Fruit fly (Drosophila melanogaster) whole organism, prepupa: ENCODE measurements around the gene Fatp1.

ENCODE experiments used
- Blimp-1 ChIP-seq: fragments of 200-800 bp; sonication (Bioruptor generic); optimal IDR thresholded peaks from 3 replicates; lab custom pipeline; 2017; ENCODE audit warnings: missing biosample characterization, missing genetic modification characterization, mild to moderate bottlenecking, moderate library complexity, missing genetic modification reagents
- CG10631 ChIP-seq: fragments of 200-800 bp; sonication (Bioruptor generic); optimal IDR thresholded peaks from 2 replicates; lab custom pipeline; 2016; ENCODE audit warnings: missing biosample characterization, missing genetic modification characterization
- CG11294 ChIP-seq: fragments of 200-800 bp; sonication (Bioruptor generic); IDR thresholded peaks from 2 replicates; pipeline ENCODE4 v1.3.6; 2022; ENCODE audit warnings: missing biosample characterization, missing genetic modification characterization
- CG11762 ChIP-seq: fragments of 200-800 bp; sonication (Bioruptor generic); optimal IDR thresholded peaks from 3 replicates; lab custom pipeline; 2016; ENCODE audit warnings: missing biosample characterization, missing genetic modification characterization; ENCODE audit not compliant: insufficient read depth
- CG11902 ChIP-seq: fragments of 200-800 bp; sonication (Bioruptor generic); optimal IDR thresholded peaks from 3 replicates; lab custom pipeline; 2016; ENCODE audit warnings: missing biosample characterization, missing genetic modification characterization
- CG1621 ChIP-seq: fragments of 200-800 bp; sonication (Bioruptor generic); optimal IDR thresholded peaks from 3 replicates; lab custom pipeline; 2018; ENCODE audit warnings: missing biosample characterization, mild to moderate bottlenecking, missing genetic modification characterization
- CG16779 ChIP-seq: fragments of 200-800 bp; sonication (Bioruptor generic); optimal IDR thresholded peaks from 3 replicates; lab custom pipeline; 2017; ENCODE audit warnings: missing biosample characterization, mild to moderate bottlenecking, missing genetic modification characterization
- CG3032 ChIP-seq: fragments of 200-800 bp; optimal IDR thresholded peaks from 2 replicates; lab custom pipeline; 2019; ENCODE audit warnings: missing biosample characterization, mild to moderate bottlenecking, missing genetic modification characterization, moderate library complexity
- CG31627 ChIP-seq: fragments of 200-800 bp; sonication (Bioruptor generic); optimal IDR thresholded peaks from 3 replicates; lab custom pipeline; 2016; ENCODE audit warnings: missing biosample characterization, missing genetic modification characterization
- CG34406 ChIP-seq: fragments of 200-800 bp; sonication (Bioruptor generic); optimal IDR thresholded peaks from 3 replicates; lab custom pipeline; 2016; ENCODE audit warnings: missing biosample characterization, missing genetic modification characterization
- CG3919 ChIP-seq: fragments of 200-800 bp; sonication (Bioruptor generic); optimal IDR thresholded peaks from 3 replicates; lab custom pipeline; 2016; ENCODE audit warnings: missing biosample characterization, missing genetic modification characterization
- CG4318 ChIP-seq: fragments of 200-800 bp; sonication (Bioruptor generic); optimal IDR thresholded peaks from 3 replicates; lab custom pipeline; 2017; ENCODE audit warnings: missing biosample characterization, mild to moderate bottlenecking, missing genetic modification characterization
- CG6163 ChIP-seq: fragments of 200-800 bp; sonication (Bioruptor generic); IDR thresholded peaks from 3 replicates; pipeline ENCODE4 v1.3.6; 2022; ENCODE audit warnings: missing biosample characterization, missing genetic modification characterization
- CG6276 ChIP-seq: fragments of 200-800 bp; sonication (Bioruptor generic); optimal IDR thresholded peaks from 2 replicates; lab custom pipeline; 2017; ENCODE audit warnings: missing biosample characterization, mild to moderate bottlenecking, missing genetic modification characterization
- CG6792 ChIP-seq: fragments of 200-800 bp; sonication (Bioruptor generic); optimal IDR thresholded peaks from 3 replicates; lab custom pipeline; 2016; ENCODE audit warnings: missing biosample characterization, missing genetic modification characterization
- CG6808 ChIP-seq: fragments of 200-800 bp; sonication (Bioruptor generic); optimal IDR thresholded peaks from 3 replicates; lab custom pipeline; 2017; ENCODE audit warnings: missing biosample characterization, missing genetic modification characterization, mild to moderate bottlenecking, moderate library complexity, missing genetic modification reagents
- CG6854 ChIP-seq: fragments of 200-800 bp; sonication (Bioruptor generic); optimal IDR thresholded peaks from 2 replicates; lab custom pipeline; 2017; ENCODE audit warnings: missing biosample characterization, mild to moderate bottlenecking, missing genetic modification characterization
- CG7368 ChIP-seq: fragments of 200-800 bp; sonication (Bioruptor generic); optimal IDR thresholded peaks from 3 replicates; lab custom pipeline; 2016; ENCODE audit warnings: missing biosample characterization, missing genetic modification characterization
- CG8119 ChIP-seq: fragments of 200-800 bp; sonication (Bioruptor generic); IDR thresholded peaks from 3 replicates; pipeline ENCODE4 v1.3.6; 2022; ENCODE audit warnings: missing biosample characterization, missing genetic modification characterization
- CG8632 ChIP-seq: fragments of 200-800 bp; sonication (Bioruptor generic); optimal IDR thresholded peaks from 3 replicates; lab custom pipeline; 2016; ENCODE audit warnings: missing biosample characterization, missing genetic modification characterization
- CG9139 ChIP-seq: fragments of 200-800 bp; sonication (Bioruptor generic); optimal IDR thresholded peaks from 3 replicates; lab custom pipeline; 2017; ENCODE audit warnings: missing biosample characterization, mild to moderate bottlenecking, missing genetic modification characterization
- Eip75B ChIP-seq: fragments of 200-800 bp; sonication (Bioruptor generic); optimal IDR thresholded peaks from 3 replicates; lab custom pipeline; 2016; ENCODE audit warnings: missing biosample characterization, missing genetic modification characterization
- Eip78C ChIP-seq: fragments of 200-800 bp; sonication (Bioruptor generic); peaks from one replicate; lab custom pipeline; 2016; ENCODE audit warnings: missing biosample characterization, missing genetic modification characterization
- Eip93F ChIP-seq: fragments of 200-800 bp; sonication (Bioruptor generic); optimal IDR thresholded peaks from 2 replicates; lab custom pipeline; 2016; ENCODE audit warnings: missing biosample characterization, mild to moderate bottlenecking, missing genetic modification characterization
- Ets21C ChIP-seq: fragments of 200-800 bp; sonication (Bioruptor generic); optimal IDR thresholded peaks from 3 replicates; lab custom pipeline; 2016; ENCODE audit warnings: missing biosample characterization, missing genetic modification characterization
- Gug ChIP-seq: fragments of 200-800 bp; sonication (Bioruptor generic); IDR thresholded peaks from 2 replicates; pipeline ENCODE4 v1.3.6; 2022; ENCODE audit warnings: missing biosample characterization, missing genetic modification characterization
- Hr38 ChIP-seq: sonication (Bioruptor generic); optimal IDR thresholded peaks from 2 replicates; lab custom pipeline; 2016; ENCODE audit warnings: missing biosample characterization, missing genetic modification characterization
- Hr39 ChIP-seq: fragments of 200-800 bp; sonication (Bioruptor generic); optimal IDR thresholded peaks from 2 replicates; lab custom pipeline; 2016; ENCODE audit warnings: missing biosample characterization, missing genetic modification characterization
- Hr4 ChIP-seq: fragments of 200-800 bp; sonication (Bioruptor generic); optimal IDR thresholded peaks from 3 replicates; lab custom pipeline; 2016; ENCODE audit warnings: missing biosample characterization, missing genetic modification characterization
- Met ChIP-seq: fragments of 200-800 bp; sonication (Bioruptor generic); optimal IDR thresholded peaks from 3 replicates; lab custom pipeline; 2016; ENCODE audit warnings: missing biosample characterization, missing genetic modification characterization
- Sox102F ChIP-seq: fragments of 200-800 bp; sonication (Bioruptor generic); optimal IDR thresholded peaks from 2 replicates; lab custom pipeline; 2016; ENCODE audit warnings: missing biosample characterization, mild to moderate bottlenecking, missing genetic modification characterization
- Sox14 ChIP-seq: fragments of 200-800 bp; sonication (Bioruptor generic); optimal IDR thresholded peaks from 3 replicates; lab custom pipeline; 2016; ENCODE audit warnings: missing biosample characterization, missing genetic modification characterization
- Sox15 ChIP-seq: fragments of 200-800 bp; sonication (Bioruptor generic); optimal IDR thresholded peaks from 3 replicates; lab custom pipeline; 2016; ENCODE audit warnings: missing biosample characterization, missing genetic modification characterization
- achi ChIP-seq: fragments of 200-800 bp; sonication (Bioruptor generic); optimal IDR thresholded peaks from 3 replicates; lab custom pipeline; 2016; ENCODE audit warnings: missing biosample characterization, missing genetic modification characterization
- cyc ChIP-seq: fragments of 200-800 bp; sonication (Bioruptor generic); optimal IDR thresholded peaks from 3 replicates; lab custom pipeline; 2016; ENCODE audit warnings: missing biosample characterization, missing genetic modification characterization
- dac ChIP-seq: fragments of 200-800 bp; sonication (Bioruptor generic); optimal IDR thresholded peaks from 2 replicates; lab custom pipeline; 2017; ENCODE audit warnings: missing biosample characterization, mild to moderate bottlenecking, missing genetic modification characterization
- dsx ChIP-seq: fragments of 200-800 bp; optimal IDR thresholded peaks from 3 replicates; lab custom pipeline; 2019; ENCODE audit warnings: missing biosample characterization, mild to moderate bottlenecking, missing genetic modification characterization, moderate library complexity; ENCODE audit not compliant: poor library complexity, severe bottlenecking
- eg ChIP-seq: fragments of 200-800 bp; sonication (Bioruptor generic); IDR thresholded peaks from 3 replicates; pipeline ENCODE4 v1.3.6; 2022; ENCODE audit warnings: missing biosample characterization, missing genetic modification characterization
- fd59A ChIP-seq: fragments of 200-800 bp; sonication (Bioruptor generic); optimal IDR thresholded peaks from 2 replicates; lab custom pipeline; 2017; ENCODE audit warnings: missing biosample characterization, mild to moderate bottlenecking, missing genetic modification characterization, missing genetic modification reagents
- fkh ChIP-seq: fragments of 200-800 bp; sonication (Bioruptor generic); optimal IDR thresholded peaks from 3 replicates; lab custom pipeline; 2017; ENCODE audit warnings: missing biosample characterization, mild to moderate bottlenecking, missing genetic modification characterization, moderate library complexity
- lz ChIP-seq: fragments of 200-800 bp; sonication (Bioruptor generic); optimal IDR thresholded peaks from 3 replicates; lab custom pipeline; 2016; ENCODE audit warnings: missing biosample characterization, missing genetic modification characterization
- net ChIP-seq: fragments of 200-800 bp; sonication (Bioruptor generic); optimal IDR thresholded peaks from 3 replicates; lab custom pipeline; 2016; ENCODE audit warnings: missing biosample characterization, missing genetic modification characterization
- pdm3 ChIP-seq: fragments of 200-800 bp; sonication (Bioruptor generic); optimal IDR thresholded peaks from 3 replicates; lab custom pipeline; 2016; ENCODE audit warnings: missing biosample characterization, missing genetic modification characterization
- salr ChIP-seq, 2 experiments: fragments of 200-800 bp; sonication (Bioruptor generic); optimal IDR thresholded peaks; 3 replicates each; lab custom pipeline; 2016 to 2018; ENCODE audit warnings: missing biosample characterization in 2 of 2, missing genetic modification characterization in 2 of 2, mild to moderate bottlenecking in 1 of 2
- spab ChIP-seq: fragments of 200-800 bp; sonication (Bioruptor generic); optimal IDR thresholded peaks from 2 replicates; lab custom pipeline; 2017; ENCODE audit warnings: missing biosample characterization, mild to moderate bottlenecking, missing genetic modification characterization, missing genetic modification reagents
- svp ChIP-seq: fragments of 200-800 bp; sonication (Bioruptor generic); peaks from one replicate; lab custom pipeline; 2016; ENCODE audit warnings: missing biosample characterization, missing genetic modification characterization
- vri ChIP-seq: fragments of 200-800 bp; sonication (Bioruptor generic); optimal IDR thresholded peaks from 3 replicates; lab custom pipeline; 2016; ENCODE audit warnings: missing biosample characterization, mild to moderate bottlenecking, missing genetic modification characterization

Gene Fatp1

DNA sequence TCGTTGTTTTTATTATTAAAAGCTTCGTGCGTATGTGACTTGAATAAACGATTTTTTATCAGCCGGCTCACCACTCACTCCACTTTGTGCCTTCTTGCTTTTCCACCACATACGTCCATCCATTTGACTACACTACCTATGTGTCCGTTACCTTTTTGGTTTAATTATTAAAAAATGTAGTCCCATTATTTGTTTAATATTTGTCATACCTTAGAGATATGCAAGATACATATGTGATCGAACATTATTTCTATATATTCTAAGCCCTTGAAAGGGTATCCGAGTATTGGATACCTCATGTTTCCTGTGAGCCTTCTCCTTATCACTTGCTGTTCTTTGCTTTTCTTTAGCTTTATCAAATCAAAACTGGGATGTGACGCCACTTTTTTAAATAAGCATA lies 2.2 kb upstream of the Fatp1 start (continued):
- TF ChIP-seq salr (GFP tag; optimal IDR thresholded peaks at IDR 0.05; lab: Kevin White, UChicago) (peak; percentile 17 to 72), eg (GFP tag; lab: Robert Waterston, UW) (peak; percentile 86), CG6792 (GFP tag; lab: Kevin White, UChicago) (peak; percentile 91), spab (GFP tag; lab: Kevin White, UChicago) (peak; percentile 80), Hr38 (GFP tag; lab: Kevin White, UChicago) (no peak), CG4318 (GFP tag; lab: Kevin White, UChicago) (peak; percentile 24), CG6854 (GFP tag; lab: Kevin White, UChicago) (peak; percentile 64), CG6276 (GFP tag; lab: Kevin White, UChicago) (peak; percentile 67), Sox14 (GFP tag; lab: Kevin White, UChicago) (peak; percentile 91), CG3919 (GFP tag; lab: Kevin White, UChicago) (peak; percentile 87), pdm3 (peak; percentile 89), Ets21C (GFP tag; lab: Kevin White, UChicago) (peak; percentile 77), Gug (peak; percentile 63), CG34406 (GFP tag; lab: Kevin White, UChicago) (peak; percentile 88), Met (GFP tag; lab: Kevin White, UChicago) (peak; percentile 87), achi (peak; percentile 83), CG10631 (GFP tag; lab: Kevin White, UChicago) (peak; percentile 76), CG1621 (tag; lab: Kevin White, UChicago) (peak; percentile 84), Hr4 (GFP tag; lab: Kevin White, UChicago) (peak; percentile 67), CG9139 (GFP tag; lab: Kevin White, UChicago) (peak; percentile 63), lz (GFP tag; lab: Kevin White, UChicago) (peak; percentile 89), Sox15 (GFP tag; lab: Kevin White, UChicago) (peak; percentile 80), CG31627 (GFP tag; lab: Kevin White, UChicago) (peak; percentile 90), CG11762 (GFP tag; lab: Kevin White, UChicago) (peak; percentile 63), CG7368 (GFP tag; lab: Kevin White, UChicago) (peak; percentile 79), CG8632 (GFP tag; lab: Kevin White, UChicago) (peak; percentile 85), Eip93F (peak; percentile 47), dsx (GFP tag; lab: Kevin White, UChicago) (peak; percentile 86), Blimp-1 (peak; percentile 61), CG3032 (tag; lab: Kevin White, UChicago) (peak; percentile 84), Eip78C (GFP tag; lab: Kevin White, UChicago) (peak; percentile 98), CG6163 (GFP tag; lab: Robert Waterston, UW) (peak; percentile 89), svp (GFP tag; lab: Kevin White, UChicago) (peak; percentile 96), fkh (GFP tag; lab: Kevin White, UChicago) (no peak), CG8119 (GFP tag; lab: Robert Waterston, UW) (peak; percentile 82), CG6808 (GFP tag; lab: Kevin White, UChicago) (peak; percentile 77), cyc (GFP tag; lab: Kevin White, UChicago) (peak; percentile 90), CG11294 (peak; percentile 67), fd59A (GFP tag; lab: Kevin White, UChicago) (peak; percentile 76), Sox102F (GFP tag; lab: Kevin White, UChicago) (peak; percentile 90)
- TF ChIP-seq, all 60 proteins: peak for 57

DNA sequence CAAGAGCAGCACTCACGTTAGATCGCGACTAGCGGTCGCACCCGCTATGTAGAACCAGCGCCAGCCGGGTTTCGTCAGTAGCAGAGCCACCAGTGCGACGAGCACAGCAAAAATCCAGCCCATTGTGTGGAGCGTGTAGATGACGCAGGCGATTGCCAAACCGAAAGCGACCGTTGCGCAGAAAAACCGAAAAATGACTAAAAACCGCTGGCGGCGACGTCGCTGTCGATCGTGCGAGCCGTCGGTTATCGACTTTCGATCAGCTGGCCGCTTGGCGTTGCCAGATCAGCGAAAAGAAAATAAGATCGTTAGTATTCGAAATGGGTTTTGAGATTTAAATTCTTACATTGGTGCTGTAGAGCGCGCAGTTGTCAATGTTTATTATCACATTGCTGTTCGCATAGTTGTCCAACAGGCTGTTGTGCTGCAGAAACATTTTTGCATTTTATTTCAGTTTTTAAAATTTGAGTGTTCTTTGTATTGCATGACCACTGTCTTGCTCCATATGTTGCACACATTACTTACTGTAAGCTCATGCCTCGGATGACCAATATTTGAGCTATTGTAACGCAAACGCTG lies 459 bp downstream of the Fatp1 start:
- TF ChIP-seq CG3919 (GFP tag; lab: Kevin White, UChicago) (peak; percentile 63), pdm3 (peak; percentile 34), net (GFP tag; lab: Kevin White, UChicago) (peak; percentile 32), CG16779 (peak; percentile 20), CG11762 (GFP tag; lab: Kevin White, UChicago) (peak; percentile 21), CG11294 (no peak), dac (GFP tag; lab: Kevin White, UChicago) (no peak), svp (GFP tag; lab: Kevin White, UChicago) (peak; percentile 79), CG11902 (no peak), CG8119 (GFP tag; lab: Robert Waterston, UW) (no peak; the same call in 2 of the 3 replicates), lz (GFP tag; lab: Kevin White, UChicago) (peak; percentile 5), Eip75B (GFP tag; lab: Kevin White, UChicago) (peak; percentile 37), CG4318 (GFP tag; lab: Kevin White, UChicago) (no peak), fkh (GFP tag; lab: Kevin White, UChicago) (no peak), CG8632 (GFP tag; lab: Kevin White, UChicago) (no peak), spab (GFP tag; lab: Kevin White, UChicago) (no peak), fd59A (GFP tag; lab: Kevin White, UChicago) (no peak), CG6792 (GFP tag; lab: Kevin White, UChicago) (no peak), Hr39 (GFP tag; lab: Kevin White, UChicago) (peak; percentile 34), vri (GFP tag; lab: Kevin White, UChicago) (peak; percentile 11), Eip93F (peak; percentile 42), eg (GFP tag; lab: Robert Waterston, UW) (peak; percentile 71; the same call in 2 of the 3 replicates), Ets21C (GFP tag; lab: Kevin White, UChicago) (no peak)
